Worm (Caenorhabditis elegans) whole organism, L1 larva: ENCODE measurements around the gene bus-8B.

Experiments used
- C34B4.2 ChIP-seq: sonication (generic microtip); optimal IDR thresholded peaks from 2 replicates; lab custom pipeline; 2017; ENCODE audit warnings: mild to moderate bottlenecking, missing genetic modification characterization, missing compliant biosample characterization
- Y116A8C.19 ChIP-seq: sonication (generic microtip); optimal IDR thresholded peaks from 2 replicates; lab custom pipeline; 2016; ENCODE audit warnings: missing compliant biosample characterization, missing genetic modification characterization, borderline replicate concordance
- alr-1 ChIP-seq: fragments of 200-800 bp; sonication (Bioruptor generic); optimal IDR thresholded peaks from 2 replicates; lab custom pipeline; 2018; ENCODE audit warnings: borderline replicate concordance, mild to moderate bottlenecking, missing genetic modification characterization, missing compliant biosample characterization
- blmp-1 ChIP-seq: fragments of 150-350 bp; optimal IDR thresholded peaks from 2 replicates; lab custom pipeline; 2014; ENCODE audit warnings: missing biosample characterization, missing genetic modification characterization
- ceh-63 ChIP-seq: fragments of 200-800 bp; sonication (Bioruptor generic); optimal IDR thresholded peaks from 2 replicates; lab custom pipeline; 2018; ENCODE audit warnings: mild to moderate bottlenecking, missing genetic modification characterization, missing compliant biosample characterization
- ceh-8 ChIP-seq: fragments of 200-800 bp; sonication (Bioruptor generic); optimal IDR thresholded peaks from 2 replicates; lab custom pipeline; 2018; ENCODE audit warnings: mild to moderate bottlenecking, missing genetic modification characterization, moderate library complexity, missing compliant biosample characterization
- ces-1 ChIP-seq: fragments of 150-350 bp; optimal IDR thresholded peaks from 2 replicates; lab custom pipeline; 2014; ENCODE audit warnings: missing biosample characterization, missing genetic modification reagents, missing genetic modification characterization
- dpl-1 ChIP-seq, 3 experiments: fragments of 150-350 bp in 2 of 3; sonication (generic microtip) in 1 of 3; optimal IDR thresholded peaks; 2 replicates each; lab custom pipeline; 2014 to 2017; ENCODE audit warnings: missing biosample characterization in 3 of 3, missing genetic modification characterization in 3 of 3, missing genetic modification reagents in 3 of 3
- efl-1 ChIP-seq, 4 experiments: fragments of 150-350 bp; optimal IDR thresholded peaks in 3 of 4; peaks in 1 of 4; 1 replicate in 1 of 4; 2 replicates in 3 of 4; lab custom pipeline; 2014; ENCODE audit warnings: missing biosample characterization in 2 of 4, missing genetic modification characterization in 2 of 4, missing genetic modification reagents in 2 of 4
- efl-3 ChIP-seq: fragments of 200-800 bp; sonication (Bioruptor generic); optimal IDR thresholded peaks from 2 replicates; lab custom pipeline; 2018; ENCODE audit warnings: mild to moderate bottlenecking, missing genetic modification characterization, missing compliant biosample characterization
- elt-2 ChIP-seq: sonication (generic microtip); optimal IDR thresholded peaks from 2 replicates; lab custom pipeline; 2016; ENCODE audit warnings: missing genetic modification characterization, mild to moderate bottlenecking, inconsistent platforms, missing compliant biosample characterization, missing genetic modification reagents
- elt-3 ChIP-seq, 6 experiments: fragments of 150-350 bp in 1 of 6; sonication (generic microtip); optimal IDR thresholded peaks; 2 replicates each; lab custom pipeline; 2017 to 2018; ENCODE audit warnings: missing biosample characterization in 6 of 6, missing genetic modification characterization in 6 of 6, inconsistent platforms in 1 of 6
- ets-5 ChIP-seq: fragments of 200-800 bp; sonication (Bioruptor generic); IDR thresholded peaks from 2 replicates; pipeline ENCODE4 v1.3.6; 2022; ENCODE audit warnings: missing genetic modification characterization, missing compliant biosample characterization
- fkh-10 ChIP-seq: sonication (generic microtip); optimal IDR thresholded peaks from 2 replicates; lab custom pipeline; 2017; ENCODE audit warnings: missing biosample characterization, missing genetic modification reagents, missing genetic modification characterization
- fkh-4 ChIP-seq: sonication (generic microtip); optimal IDR thresholded peaks from 2 replicates; lab custom pipeline; 2016; ENCODE audit warnings: missing compliant biosample characterization, missing genetic modification characterization, borderline replicate concordance
- fos-1 ChIP-seq: fragments of 150-350 bp; optimal IDR thresholded peaks from 2 replicates; lab custom pipeline; 2014; ENCODE audit warnings: missing biosample characterization, missing genetic modification characterization
- grh-1 ChIP-seq: fragments of 200-800 bp; sonication (Bioruptor generic); IDR thresholded peaks from 2 replicates; pipeline ENCODE4 v1.3.6; 2022; ENCODE audit warnings: missing genetic modification reagents, missing genetic modification characterization, missing compliant biosample characterization
- hlh-17 ChIP-seq: fragments of 200-800 bp; sonication (Bioruptor generic); optimal IDR thresholded peaks from 2 replicates; lab custom pipeline; 2018; ENCODE audit warnings: missing genetic modification characterization, mild to moderate bottlenecking, missing compliant biosample characterization, moderate library complexity, borderline replicate concordance
- hlh-4 ChIP-seq: sonication (generic microtip); optimal IDR thresholded peaks from 2 replicates; lab custom pipeline; 2016; ENCODE audit warnings: mild to moderate bottlenecking, missing genetic modification characterization, missing compliant biosample characterization
- irx-1 ChIP-seq: sonication (generic microtip); optimal IDR thresholded peaks from 2 replicates; lab custom pipeline; 2016; ENCODE audit warnings: missing genetic modification characterization, missing compliant biosample characterization
- jun-1 ChIP-seq: fragments of 150-350 bp; optimal IDR thresholded peaks from 2 replicates; lab custom pipeline; 2014; ENCODE audit warnings: missing biosample characterization, missing genetic modification reagents, missing genetic modification characterization
- lin-15B ChIP-seq: fragments of 150-350 bp; sonication (generic microtip); optimal IDR thresholded peaks from 3 replicates; lab custom pipeline; 2014; ENCODE audit warnings: missing biosample characterization, missing genetic modification characterization
- lin-35 ChIP-seq, 2 experiments: fragments of 150-350 bp; optimal IDR thresholded peaks; 2 replicates each; lab custom pipeline; 2014; ENCODE audit warnings: missing biosample characterization in 2 of 2, missing genetic modification characterization in 2 of 2, missing genetic modification reagents in 2 of 2
- lin-39 ChIP-seq: fragments of 150-350 bp; optimal IDR thresholded peaks from 2 replicates; lab custom pipeline; 2014; ENCODE audit warnings: missing biosample characterization, missing genetic modification reagents, missing genetic modification characterization
- lir-3 ChIP-seq: sonication (generic microtip); optimal IDR thresholded peaks from 2 replicates; lab custom pipeline; 2016; ENCODE audit warnings: mild to moderate bottlenecking, missing genetic modification characterization, moderate library complexity, missing compliant biosample characterization; ENCODE audit not compliant: poor library complexity
- mab-9 ChIP-seq: fragments of 200-800 bp; sonication (Bioruptor generic); IDR thresholded peaks from 2 replicates; pipeline ENCODE4 v1.3.6; 2022; ENCODE audit warnings: missing genetic modification reagents, missing genetic modification characterization, missing compliant biosample characterization
- mdl-1 ChIP-seq, 2 experiments: fragments of 150-350 bp; optimal IDR thresholded peaks; 2 replicates each; lab custom pipeline; 2014 to 2017; ENCODE audit warnings: missing biosample characterization in 2 of 2, missing genetic modification characterization in 2 of 2, inconsistent platforms in 1 of 2
- mef-2 ChIP-seq: fragments of 150-350 bp; optimal IDR thresholded peaks from 2 replicates; lab custom pipeline; 2014; ENCODE audit warnings: missing biosample characterization, missing genetic modification characterization
- nhr-20 ChIP-seq: sonication (generic microtip); optimal IDR thresholded peaks from 2 replicates; lab custom pipeline; 2016; ENCODE audit warnings: mild to moderate bottlenecking, missing genetic modification characterization, missing compliant biosample characterization
- nhr-47 ChIP-seq: sonication (generic microtip); optimal IDR thresholded peaks from 2 replicates; lab custom pipeline; 2016; ENCODE audit warnings: mild to moderate bottlenecking, missing genetic modification characterization, moderate library complexity, missing compliant biosample characterization
- nhr-71 ChIP-seq: sonication (generic microtip); optimal IDR thresholded peaks from 2 replicates; lab custom pipeline; 2016; ENCODE audit warnings: mild to moderate bottlenecking, missing genetic modification characterization, moderate library complexity, missing compliant biosample characterization
- nhr-76 ChIP-seq: sonication (generic microtip); optimal IDR thresholded peaks from 2 replicates; lab custom pipeline; 2017; ENCODE audit warnings: missing biosample characterization, missing genetic modification characterization
- nhr-77 ChIP-seq: fragments of 150-350 bp; optimal IDR thresholded peaks from 2 replicates; lab custom pipeline; 2014; ENCODE audit warnings: missing biosample characterization, missing genetic modification characterization
- nhr-85 ChIP-seq: sonication (generic microtip); peaks from one replicate; lab custom pipeline; 2016; ENCODE audit warnings: missing genetic modification characterization, inconsistent platforms, missing compliant biosample characterization
- nhr-90 ChIP-seq: sonication (generic microtip); optimal IDR thresholded peaks from 2 replicates; lab custom pipeline; 2016; ENCODE audit warnings: mild to moderate bottlenecking, missing genetic modification characterization, missing compliant biosample characterization; ENCODE audit not compliant: poor library complexity
- pax-3 ChIP-seq: fragments of 200-800 bp; sonication (Bioruptor generic); optimal IDR thresholded peaks from 2 replicates; lab custom pipeline; 2018; ENCODE audit warnings: mild to moderate bottlenecking, missing genetic modification characterization, moderate library complexity, missing compliant biosample characterization
- pqm-1 ChIP-seq: sonication (generic microtip); optimal IDR thresholded peaks from 3 replicates; lab custom pipeline; 2017; ENCODE audit warnings: missing biosample characterization, missing genetic modification characterization
- rnt-1 ChIP-seq: sonication (generic microtip); optimal IDR thresholded peaks from 2 replicates; lab custom pipeline; 2016; ENCODE audit warnings: mild to moderate bottlenecking, missing genetic modification characterization, moderate library complexity, missing compliant biosample characterization
- skn-1 ChIP-seq: fragments of 150-350 bp; optimal IDR thresholded peaks from 2 replicates; lab custom pipeline; 2014; ENCODE audit warnings: missing biosample characterization, missing genetic modification characterization
- sox-4 ChIP-seq: sonication (generic microtip); optimal IDR thresholded peaks from 2 replicates; lab custom pipeline; 2016; ENCODE audit warnings: missing genetic modification characterization, missing compliant biosample characterization
- sup-37 ChIP-seq: fragments of 200-800 bp; sonication (Bioruptor generic); optimal IDR thresholded peaks from 2 replicates; lab custom pipeline; 2018; ENCODE audit warnings: mild to moderate bottlenecking, missing genetic modification characterization, missing compliant biosample characterization
- swsn-7 ChIP-seq: sonication (generic microtip); optimal IDR thresholded peaks from 2 replicates; lab custom pipeline; 2016; ENCODE audit warnings: missing genetic modification characterization, missing compliant biosample characterization
- tbx-2 ChIP-seq: sonication (generic microtip); optimal IDR thresholded peaks from 2 replicates; lab custom pipeline; 2016; ENCODE audit warnings: missing genetic modification characterization, missing compliant biosample characterization
- unc-130 ChIP-seq: fragments of 150-350 bp; optimal IDR thresholded peaks from 2 replicates; lab custom pipeline; 2017; ENCODE audit warnings: missing biosample characterization, missing genetic modification characterization, inconsistent platforms
- unc-62 ChIP-seq: fragments of 150-350 bp; optimal IDR thresholded peaks from 2 replicates; lab custom pipeline; 2014; ENCODE audit warnings: missing biosample characterization, missing genetic modification reagents, missing genetic modification characterization
- unc-86 ChIP-seq: sonication (generic microtip); optimal IDR thresholded peaks from 2 replicates; lab custom pipeline; 2016; ENCODE audit warnings: missing genetic modification characterization, missing compliant biosample characterization
- unc-98 ChIP-seq: fragments of 200-800 bp; sonication (Bioruptor generic); IDR thresholded peaks from 2 replicates; pipeline ENCODE4 v1.3.6; 2022; ENCODE audit warnings: missing genetic modification characterization, missing compliant biosample characterization
- xbp-1 ChIP-seq: sonication (generic microtip); optimal IDR thresholded peaks from 2 replicates; lab custom pipeline; 2016; ENCODE audit warnings: missing genetic modification characterization, missing compliant biosample characterization
- zag-1 ChIP-seq: fragments of 150-350 bp; optimal IDR thresholded peaks from 2 replicates; lab custom pipeline; 2014; ENCODE audit warnings: missing biosample characterization, missing genetic modification characterization
- ztf-11 ChIP-seq, 2 experiments: sonication (generic microtip); optimal IDR thresholded peaks; 2 replicates each; lab custom pipeline; 2016 to 2017; ENCODE audit warnings: missing genetic modification characterization in 2 of 2, missing biosample characterization in 1 of 2, missing compliant biosample characterization in 1 of 2
- ztf-4 ChIP-seq: fragments of 150-350 bp; optimal IDR thresholded peaks from 2 replicates; lab custom pipeline; 2014; ENCODE audit warnings: missing biosample characterization, missing genetic modification characterization

The bus-8B gene

ce11 chrX:5485931-5486537 lies 7.1 kb upstream of the bus-8B start, which contains the start of gene C25F6.1 (continued):
- no peak for TF ChIP-seq nhr-90
- TF ChIP-seq sox-4 (tag; lab: Kevin White, UChicago) = no peak
- no peak for TF ChIP-seq elt-2
- no peak for TF ChIP-seq fkh-10
- no peak for TF ChIP-seq ets-5 (GFP tag; lab: Robert Waterston, UW)
- no peak for TF ChIP-seq ces-1 (GFP tag; lab: Kevin White, UChicago)
- peak; percentile 34 for TF ChIP-seq xbp-1 (tag; lab: Kevin White, UChicago)
- TF ChIP-seq lin-15B = no peak
- TF ChIP-seq jun-1 (tag; lab: Kevin White, UChicago) = no peak
- TF ChIP-seq unc-130 (tag; lab: Kevin White, UChicago) = peak; percentile 23
- TF ChIP-seq skn-1 (tag; lab: Kevin White, UChicago) = no peak
- no peak for TF ChIP-seq Y116A8C.19 (tag; lab: Kevin White, UChicago)
- no peak for TF ChIP-seq pqm-1 (tag; lab: Kevin White, UChicago)
- TF ChIP-seq lir-3 (tag; lab: Kevin White, UChicago) = no peak
- TF ChIP-seq unc-62 = no peak
- TF ChIP-seq nhr-85 (tag; lab: Kevin White, UChicago) = peak; percentile 28
- TF ChIP-seq tbx-2 (tag; lab: Kevin White, UChicago) = no peak
- no peak for TF ChIP-seq ztf-4 (tag; lab: Kevin White, UChicago)
- peak; percentile 42 for TF ChIP-seq blmp-1 (tag; lab: Kevin White, UChicago)
- TF ChIP-seq nhr-47 = no peak
- TF ChIP-seq ztf-11 (tag; optimal IDR thresholded peaks at IDR 0.05; lab: Kevin White, UChicago) = no peak
- TF ChIP-seq ceh-63 = no peak
- no peak for TF ChIP-seq hlh-4 (tag; lab: Kevin White, UChicago)
- no peak for TF ChIP-seq fos-1
- no peak for TF ChIP-seq mdl-1 (tag; optimal IDR thresholded peaks at IDR 0.05; lab: Kevin White, UChicago)
- no peak for TF ChIP-seq mab-9 (GFP tag; lab: Robert Waterston, UW)
- TF ChIP-seq pax-3 (tag; lab: Kevin White, UChicago) = no peak
- TF ChIP-seq unc-86 (tag; lab: Kevin White, UChicago) = no peak
- TF ChIP-seq C34B4.2 (tag; lab: Kevin White, UChicago) = no peak
- TF ChIP-seq lin-39 (tag; lab: Kevin White, UChicago) = no peak
- TF ChIP-seq nhr-20 = peak; percentile 35
- no peak for TF ChIP-seq elt-3 (tag; optimal IDR thresholded peaks at IDR 0.05; lab: Kevin White, UChicago)
- TF ChIP-seq irx-1 (tag; lab: Kevin White, UChicago) = no peak
- no peak for TF ChIP-seq zag-1 (tag; lab: Kevin White, UChicago)
- no peak for TF ChIP-seq ceh-8 (GFP tag; lab: Kevin White, UChicago)
- TF ChIP-seq dpl-1 (GFP tag; optimal IDR thresholded peaks at IDR 0.05; lab: Kevin White, UChicago) = peak in 2 of 3 experiments; percentile 1 to 31
- no peak for TF ChIP-seq efl-1 (optimal IDR thresholded peaks at IDR 0.05; lab: Kevin White, UChicago)
- TF ChIP-seq efl-1 (GFP tag; optimal IDR thresholded peaks at IDR 0.05 in 1 of 2; lab: Kevin White, UChicago) = no peak
- no peak for TF ChIP-seq grh-1 (GFP tag; lab: Robert Waterston, UW)
- TF ChIP-seq alr-1 (tag; lab: Kevin White, UChicago) = no peak
- no peak for TF ChIP-seq nhr-76 (tag; lab: Kevin White, UChicago)
- no peak for TF ChIP-seq mef-2 (tag; lab: Kevin White, UChicago)
- peak; percentile 33 for TF ChIP-seq rnt-1
- TF ChIP-seq sup-37 (GFP tag; lab: Kevin White, UChicago) = no peak
- TF ChIP-seq lin-35 (GFP tag; optimal IDR thresholded peaks at IDR 0.05; lab: Kevin White, UChicago) = peak in 1 of 2 experiments; percentile 8
- TF ChIP-seq hlh-17 = no peak
- no peak for TF ChIP-seq unc-98 (GFP tag; lab: Robert Waterston, UW)
- no peak for TF ChIP-seq fkh-4 (tag; lab: Kevin White, UChicago)
- TF ChIP-seq nhr-71 = peak; percentile 37
- no peak for TF ChIP-seq efl-3 (GFP tag; lab: Kevin White, UChicago)
- TF ChIP-seq nhr-77 (tag; lab: Kevin White, UChicago) = no peak
- TF ChIP-seq swsn-7 = peak; percentile 16
